Fruit fly (Drosophila melanogaster) ovary, adult (tissue): ENCODE results near the gene CG5828.
A peak's percentile ranks its signal among the peaks of the same experiment; 100 is the strongest.

ENCODE experiments used
- CG17801 ChIP-seq: fragments of 200-800 bp; optimal IDR thresholded peaks from 2 replicates; lab custom pipeline; 2019; ENCODE audit warnings: missing biosample characterization, mild to moderate bottlenecking, missing genetic modification characterization, moderate library complexity; ENCODE audit not compliant: partially characterized antibody

The CG5828 gene

dm6 chr2L:5117054-5117453 is 23.3 kb downstream of the CG5828 start:
- TF ChIP-seq CG17801 (GFP tag; lab: Kevin White, UChicago), result peak; percentile 2

dm6 chr2L:5119640-5120039 is 25.9 kb downstream of the CG5828 start:
- no peak for TF ChIP-seq CG17801 (GFP tag; lab: Kevin White, UChicago)
